Worm (Caenorhabditis elegans): ENCODE results near the gene sre-39.

DNA sequence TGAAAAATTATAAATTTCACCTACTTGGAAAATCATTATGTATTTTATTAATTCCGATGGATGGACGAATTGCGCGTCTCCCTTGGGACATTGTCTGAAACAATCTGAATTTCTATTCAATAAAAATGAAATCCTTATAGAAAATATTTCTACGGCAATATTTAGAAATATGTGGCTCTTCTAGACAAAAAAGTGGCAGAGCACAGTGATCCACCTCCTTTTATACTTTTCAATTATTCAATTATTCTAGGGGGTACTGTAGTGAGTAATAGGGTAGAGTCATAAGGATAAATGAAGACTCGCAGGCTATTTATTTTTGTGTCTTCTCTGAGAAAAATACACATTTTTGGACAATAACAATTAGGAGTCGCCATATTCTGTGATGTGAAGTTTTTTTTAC, 23.9 kb upstream of the sre-39 start, which contains the start of gene T05A7.12:
- TF ChIP-seq lim-7 (GFP tag; IDR thresholded peaks at IDR 0.05) (no peak), nhr-10 (tag; optimal IDR thresholded peaks at IDR 0.05) (no peak), jun-1 (tag; optimal IDR thresholded peaks at IDR 0.05) (no peak), nhr-6 (tag; optimal IDR thresholded peaks at IDR 0.05) (no peak), egl-27 (tag; optimal IDR thresholded peaks at IDR 0.05) (no peak)
